Fruit fly (Drosophila melanogaster) whole organism, embryonic: ENCODE results near the gene CG7579.

Experiments
- Atf3 ChIP-seq: fragments of 200-800 bp; sonication (Bioruptor generic); optimal IDR thresholded peaks from 3 replicates; lab custom pipeline; 2016; ENCODE audit warnings: missing biosample characterization, missing genetic modification characterization
- CG10267 ChIP-seq: fragments of 200-800 bp; sonication (Bioruptor generic); optimal IDR thresholded peaks from 2 replicates; lab custom pipeline; 2018; ENCODE audit warnings: missing biosample characterization, mild to moderate bottlenecking, missing genetic modification characterization, moderate library complexity
- CG10565 ChIP-seq: fragments of 200-800 bp; sonication (Bioruptor generic); optimal IDR thresholded peaks from 3 replicates; lab custom pipeline; 2016; ENCODE audit warnings: missing biosample characterization, mild to moderate bottlenecking, missing genetic modification characterization
- CG1602 ChIP-seq: fragments of 200-800 bp; sonication (Bioruptor generic); optimal IDR thresholded peaks from 3 replicates; lab custom pipeline; 2016; ENCODE audit warnings: missing biosample characterization, missing genetic modification characterization
- CG18619 ChIP-seq: fragments of 200-800 bp; sonication (Bioruptor generic); optimal IDR thresholded peaks from 3 replicates; lab custom pipeline; 2017; ENCODE audit warnings: missing biosample characterization, mild to moderate bottlenecking, missing genetic modification characterization
- CG18764 ChIP-seq: fragments of 200-800 bp; sonication (Bioruptor generic); optimal IDR thresholded peaks from 3 replicates; lab custom pipeline; 2016; ENCODE audit warnings: missing biosample characterization, missing genetic modification characterization
- CG2120 ChIP-seq: fragments of 200-800 bp; sonication (Bioruptor generic); optimal IDR thresholded peaks from 3 replicates; lab custom pipeline; 2016; ENCODE audit warnings: missing biosample characterization, missing genetic modification characterization
- CG2129 ChIP-seq: fragments of 200-800 bp; sonication (Bioruptor generic); IDR thresholded peaks from 2 replicates; pipeline ENCODE4 v1.3.6; 2022; ENCODE audit warnings: missing biosample characterization, missing genetic modification characterization; ENCODE audit not compliant: partially characterized antibody
- CG2889 ChIP-seq: fragments of 200-800 bp; sonication (Bioruptor generic); IDR thresholded peaks from 3 replicates; pipeline ENCODE4 v1.3.6; 2022; ENCODE audit warnings: missing biosample characterization, missing genetic modification characterization
- CG3163 ChIP-seq: fragments of 200-800 bp; sonication (Bioruptor generic); optimal IDR thresholded peaks from 3 replicates; lab custom pipeline; 2016; ENCODE audit warnings: missing biosample characterization, missing genetic modification characterization
- CG32532 ChIP-seq: fragments of 200-800 bp; sonication (Bioruptor generic); IDR thresholded peaks from 2 replicates; pipeline ENCODE4 v1.3.6; 2022; ENCODE audit warnings: missing biosample characterization, missing genetic modification characterization
- CG3838 ChIP-seq: fragments of 200-800 bp; sonication (Bioruptor generic); optimal IDR thresholded peaks from 3 replicates; lab custom pipeline; 2016; ENCODE audit warnings: missing biosample characterization, missing genetic modification characterization
- CG4404 ChIP-seq: fragments of 200-800 bp; sonication (Bioruptor generic); IDR thresholded peaks from 2 replicates; pipeline ENCODE4 v1.3.6; 2022; ENCODE audit warnings: missing biosample characterization, missing genetic modification characterization
- CG7372 ChIP-seq: fragments of 200-800 bp; sonication (Bioruptor generic); IDR thresholded peaks from 2 replicates; pipeline ENCODE4 v1.3.6; 2022; ENCODE audit warnings: missing biosample characterization, missing genetic modification characterization
- CG7928 ChIP-seq: fragments of 200-800 bp; sonication (Bioruptor generic); optimal IDR thresholded peaks from 2 replicates; lab custom pipeline; 2017; ENCODE audit warnings: missing biosample characterization, mild to moderate bottlenecking, missing genetic modification characterization
- CG8388 ChIP-seq: fragments of 200-800 bp; sonication (Bioruptor generic); optimal IDR thresholded peaks from 2 replicates; lab custom pipeline; 2019; ENCODE audit warnings: missing biosample characterization, mild to moderate bottlenecking, missing genetic modification characterization, moderate library complexity
- CG9817 ChIP-seq: fragments of 200-800 bp; sonication (Bioruptor generic); optimal IDR thresholded peaks from 2 replicates; lab custom pipeline; 2018; ENCODE audit warnings: missing biosample characterization, mild to moderate bottlenecking, missing genetic modification characterization, moderate library complexity
- CG9932 ChIP-seq: fragments of 200-800 bp; sonication (Bioruptor generic); IDR thresholded peaks from 2 replicates; pipeline ENCODE4 v1.3.6; 2022; ENCODE audit warnings: missing biosample characterization, missing genetic modification characterization
- CTCF ChIP-seq: fragments of 200-800 bp; sonication (Bioruptor generic); optimal IDR thresholded peaks from 2 replicates; lab custom pipeline; 2017; ENCODE audit warnings: missing biosample characterization, mild to moderate bottlenecking, missing genetic modification characterization, moderate library complexity
- Dip3 ChIP-seq: fragments of 200-800 bp; sonication (Bioruptor generic); optimal IDR thresholded peaks from 3 replicates; lab custom pipeline; 2016; ENCODE audit warnings: missing biosample characterization, missing genetic modification characterization
- Hand ChIP-seq: fragments of 200-800 bp; sonication (Bioruptor generic); optimal IDR thresholded peaks from 2 replicates; lab custom pipeline; 2017; ENCODE audit warnings: mild to moderate bottlenecking, missing biosample characterization, missing genetic modification reagents, missing genetic modification characterization
- Hsf ChIP-seq: fragments of 200-800 bp; sonication (Bioruptor generic); optimal IDR thresholded peaks from 3 replicates; lab custom pipeline; 2016; ENCODE audit warnings: missing biosample characterization, missing genetic modification characterization
- Mes4 ChIP-seq: fragments of 200-800 bp; sonication (Bioruptor generic); optimal IDR thresholded peaks from 2 replicates; lab custom pipeline; 2016; ENCODE audit warnings: missing biosample characterization, missing genetic modification characterization
- Opbp ChIP-seq: fragments of 200-800 bp; sonication (Bioruptor generic); IDR thresholded peaks from 3 replicates; pipeline ENCODE4 v1.3.6; 2022; ENCODE audit warnings: missing biosample characterization, missing genetic modification characterization; ENCODE audit not compliant: partially characterized antibody
- Ravus ChIP-seq: fragments of 200-800 bp; sonication (Bioruptor generic); IDR thresholded peaks from 2 replicates; pipeline ENCODE4 v1.3.6; 2022; ENCODE audit warnings: missing biosample characterization, missing genetic modification characterization
- Sry-δ ChIP-seq: fragments of 200-800 bp; sonication (Bioruptor generic); optimal IDR thresholded peaks from 2 replicates; lab custom pipeline; 2016; ENCODE audit warnings: missing biosample characterization, missing genetic modification characterization
- TFAM ChIP-seq: fragments of 200-800 bp; sonication (Bioruptor generic); optimal IDR thresholded peaks from 2 replicates; lab custom pipeline; 2017; ENCODE audit warnings: missing biosample characterization, missing genetic modification characterization, inconsistent platforms
- ab ChIP-seq: fragments of 200-800 bp; sonication (Bioruptor generic); optimal IDR thresholded peaks from 2 replicates; lab custom pipeline; 2016; ENCODE audit warnings: missing biosample characterization, missing genetic modification characterization
- ac ChIP-seq: fragments of 200-800 bp; sonication (Bioruptor generic); optimal IDR thresholded peaks from 3 replicates; lab custom pipeline; 2017; ENCODE audit warnings: missing biosample characterization, mild to moderate bottlenecking, missing genetic modification characterization
- amos ChIP-seq: fragments of 200-800 bp; sonication (Bioruptor generic); IDR thresholded peaks from 2 replicates; pipeline ENCODE4 v1.3.6; 2022; ENCODE audit warnings: missing biosample characterization, missing genetic modification characterization; ENCODE audit not compliant: partially characterized antibody
- ci ChIP-seq: fragments of 200-800 bp; sonication (Bioruptor generic); IDR thresholded peaks from 3 replicates; pipeline ENCODE4 v1.3.6; 2022; ENCODE audit warnings: missing biosample characterization, missing genetic modification characterization
- da ChIP-seq: fragments of 200-800 bp; sonication (Bioruptor generic); optimal IDR thresholded peaks from 2 replicates; lab custom pipeline; 2016; ENCODE audit warnings: missing biosample characterization, missing genetic modification characterization
- exex ChIP-seq: fragments of 200-800 bp; sonication (Bioruptor generic); optimal IDR thresholded peaks from 4 replicates; lab custom pipeline; 2018; ENCODE audit warnings: missing biosample characterization, mild to moderate bottlenecking, missing genetic modification characterization, moderate library complexity
- gce ChIP-seq: fragments of 200-800 bp; sonication (Bioruptor generic); IDR thresholded peaks from 3 replicates; pipeline ENCODE4 v1.3.6; 2022; ENCODE audit warnings: missing biosample characterization, missing genetic modification characterization
- gro ChIP-seq: fragments of 200-800 bp; sonication (Bioruptor generic); optimal IDR thresholded peaks from 2 replicates; lab custom pipeline; 2016; ENCODE audit warnings: missing biosample characterization, missing genetic modification characterization
- gt ChIP-seq: fragments of 200-800 bp; sonication (Bioruptor generic); IDR thresholded peaks from 2 replicates; pipeline ENCODE4 v1.3.6; 2022; ENCODE audit warnings: missing biosample characterization, missing genetic modification characterization
- kah ChIP-seq: fragments of 200-800 bp; sonication (Bioruptor generic); optimal IDR thresholded peaks from 2 replicates; lab custom pipeline; 2018; ENCODE audit warnings: missing biosample characterization, mild to moderate bottlenecking, missing genetic modification characterization
- kay ChIP-seq: fragments of 200-800 bp; sonication (Bioruptor generic); optimal IDR thresholded peaks from 2 replicates; lab custom pipeline; 2016; ENCODE audit warnings: missing biosample characterization, missing genetic modification characterization
- ken ChIP-seq: fragments of 200-800 bp; sonication (Bioruptor generic); IDR thresholded peaks from 3 replicates; pipeline ENCODE4 v1.3.6; 2022; ENCODE audit warnings: missing biosample characterization, missing genetic modification characterization
- kni ChIP-seq: fragments of 200-800 bp; sonication (Bioruptor generic); optimal IDR thresholded peaks from 3 replicates; lab custom pipeline; 2017; ENCODE audit warnings: mild to moderate bottlenecking, missing biosample characterization, missing genetic modification reagents, missing genetic modification characterization
- p53 ChIP-seq: fragments of 200-800 bp; sonication (Bioruptor generic); optimal IDR thresholded peaks from 2 replicates; lab custom pipeline; 2016; ENCODE audit warnings: missing biosample characterization, missing genetic modification characterization
- pan ChIP-seq, 4 experiments: fragments of >200 bp in 3 of 4; fragments of 200-800 bp in 1 of 4; sonication (Bioruptor generic) in 1 of 4; optimal IDR thresholded peaks in 3 of 4; IDR thresholded peaks in 1 of 4; 2 replicates each; pipeline versions ENCODE4 v1.3.6 to Lab custom; 2017 to 2022; ENCODE audit warnings: missing biosample characterization in 2 of 4, missing genetic modification characterization in 2 of 4, mixed read lengths in 1 of 4
- prd ChIP-seq, 3 experiments: fragments of >200 bp in 2 of 3; fragments of 200-800 bp in 1 of 3; sonication (Bioruptor generic) in 1 of 3; optimal IDR thresholded peaks in 2 of 3; IDR thresholded peaks in 1 of 3; 2 replicates in 2 of 3; 3 replicates in 1 of 3; pipeline versions ENCODE4 v1.3.6 to Lab custom; 2017 to 2022; ENCODE audit warnings: missing biosample characterization in 1 of 3, missing genetic modification characterization in 1 of 3
- ro ChIP-seq: fragments of 200-800 bp; sonication (Bioruptor generic); IDR thresholded peaks from 2 replicates; pipeline ENCODE4 v1.3.6; 2022; ENCODE audit warnings: missing biosample characterization, missing genetic modification characterization
- run ChIP-seq: fragments of 200-800 bp; sonication (Bioruptor generic); optimal IDR thresholded peaks from 3 replicates; lab custom pipeline; 2018; ENCODE audit warnings: missing biosample characterization, mild to moderate bottlenecking, missing genetic modification characterization
- salm ChIP-seq: fragments of 200-800 bp; sonication (Bioruptor generic); optimal IDR thresholded peaks from 2 replicates; lab custom pipeline; 2018; ENCODE audit warnings: missing biosample characterization, mild to moderate bottlenecking, missing genetic modification characterization
- schlank ChIP-seq: fragments of 200-800 bp; sonication (Bioruptor generic); optimal IDR thresholded peaks from 2 replicates; lab custom pipeline; 2018; ENCODE audit warnings: missing biosample characterization, mild to moderate bottlenecking, missing genetic modification characterization
- sens-2 ChIP-seq: fragments of 200-800 bp; sonication (Bioruptor generic); IDR thresholded peaks from 2 replicates; pipeline ENCODE4 v1.3.6; 2022; ENCODE audit warnings: missing biosample characterization, missing genetic modification characterization
- sisA ChIP-seq: fragments of 200-800 bp; sonication (Bioruptor generic); IDR thresholded peaks from 2 replicates; pipeline ENCODE4 v1.3.6; 2022; ENCODE audit warnings: missing biosample characterization, missing genetic modification characterization
- vfl ChIP-seq: fragments of 200-800 bp; sonication (Bioruptor generic); optimal IDR thresholded peaks from 2 replicates; lab custom pipeline; 2016; ENCODE audit warnings: missing biosample characterization, missing genetic modification characterization
- wor ChIP-seq: fragments of 200-800 bp; sonication (Bioruptor generic); IDR thresholded peaks from 2 replicates; pipeline ENCODE4 v1.3.6; 2022; ENCODE audit warnings: missing biosample characterization, missing genetic modification characterization
- zfh2 ChIP-seq: fragments of 200-800 bp; sonication (Bioruptor generic); optimal IDR thresholded peaks from 2 replicates; lab custom pipeline; 2016; ENCODE audit warnings: missing biosample characterization, missing genetic modification characterization

Gene CG7579

dm6 chr3L:15675111-15675510 is 8.1 kb downstream of the CG7579 start:
- TF ChIP-seq Ravus: no peak
- peak; percentile 91 for TF ChIP-seq kah
- no peak for TF ChIP-seq Dip3
- no peak for TF ChIP-seq run (tag; lab: Kevin White, UChicago)
- peak; percentile 81 for TF ChIP-seq CG10267 (tag; lab: Kevin White, UChicago)
- no peak for TF ChIP-seq schlank
- no peak for TF ChIP-seq wor (GFP tag; lab: Robert Waterston, UW)
- no peak for TF ChIP-seq gro (GFP tag; lab: Kevin White, UChicago)
- peak; percentile 79 for TF ChIP-seq CG8388 (GFP tag; lab: Kevin White, UChicago)
- TF ChIP-seq p53: no peak
- no peak for TF ChIP-seq prd (optimal IDR thresholded peaks at IDR 0.05; lab: Kevin White, UChicago)
- peak; percentile 76; the same call in 2 of the 3 replicates for TF ChIP-seq prd (GFP tag; IDR thresholded peaks at IDR 0.05; lab: Robert Waterston, UW)
- TF ChIP-seq CG18764 (GFP tag; lab: Kevin White, UChicago): peak; percentile 47
- peak; percentile 62; the same call in 2 of the 3 replicates for TF ChIP-seq ci
- no peak for TF ChIP-seq exex
- no peak for TF ChIP-seq kni (GFP tag; lab: Kevin White, UChicago)
- TF ChIP-seq zfh2 (GFP tag; lab: Kevin White, UChicago): no peak
- TF ChIP-seq CG3163: no peak
- TF ChIP-seq CG32532 (GFP tag; lab: Robert Waterston, UW): no peak
- peak; percentile 78 for TF ChIP-seq Atf3 (GFP tag; lab: Kevin White, UChicago)
- TF ChIP-seq sens-2 (GFP tag; lab: Robert Waterston, UW): peak; percentile 56; the same call in 1 of the 2 replicates
- no peak for TF ChIP-seq CG7928 (GFP tag; lab: Kevin White, UChicago)
- no peak for TF ChIP-seq ab (GFP tag; lab: Kevin White, UChicago)
- no peak for TF ChIP-seq CG9932 (GFP tag; lab: Robert Waterston, UW)
- no peak for TF ChIP-seq CG2120 (GFP tag; lab: Kevin White, UChicago)
- no peak for TF ChIP-seq ro (GFP tag; lab: Robert Waterston, UW)
- no peak for TF ChIP-seq CG3838 (GFP tag; lab: Kevin White, UChicago)
- TF ChIP-seq CTCF (GFP tag; lab: Kevin White, UChicago): no peak
- TF ChIP-seq CG1602 (GFP tag; lab: Kevin White, UChicago): peak; percentile 76
- peak; percentile 66 for TF ChIP-seq da (GFP tag; lab: Kevin White, UChicago)
- TF ChIP-seq salm (tag; lab: Kevin White, UChicago): peak; percentile 31
- no peak for TF ChIP-seq kay (GFP tag; lab: Kevin White, UChicago)
- no peak for TF ChIP-seq TFAM (GFP tag; lab: Kevin White, UChicago)
- 0 out of 2 replicates have a peak, but pooled peaks have one; percentile 21 for TF ChIP-seq CG7372 (GFP tag; lab: Robert Waterston, UW)
- TF ChIP-seq CG10565 (GFP tag; lab: Kevin White, UChicago): no peak
- peak; percentile 80 for TF ChIP-seq ac (GFP tag; lab: Kevin White, UChicago)
- TF ChIP-seq pan (optimal IDR thresholded peaks at IDR 0.05; lab: Kevin White, UChicago): no peak
- TF ChIP-seq pan (GFP tag; optimal IDR thresholded peaks at IDR 0.05 in 1 of 2, IDR thresholded peaks at IDR 0.05 in 1 of 2): peak in 1 of 2 experiments; percentile 12
- TF ChIP-seq Hsf (GFP tag; lab: Kevin White, UChicago): peak; percentile 57
- TF ChIP-seq ken: no peak
- no peak for TF ChIP-seq gce (GFP tag; lab: Robert Waterston, UW)
- TF ChIP-seq CG9817 (tag; lab: Kevin White, UChicago): no peak
- peak; percentile 73 for TF ChIP-seq CG4404 (GFP tag; lab: Robert Waterston, UW)
- no peak for TF ChIP-seq CG2129 (GFP tag; lab: Robert Waterston, UW)
- TF ChIP-seq Mes4 (GFP tag; lab: Kevin White, UChicago): peak; percentile 53
- TF ChIP-seq Sry-δ (GFP tag; lab: Kevin White, UChicago): peak; percentile 21
- TF ChIP-seq Hand: no peak
- peak; percentile 13; the same call in 1 of the 2 replicates for TF ChIP-seq gt (GFP tag; lab: Robert Waterston, UW)
- TF ChIP-seq vfl (GFP tag; lab: Kevin White, UChicago): no peak
- peak; percentile 64 for TF ChIP-seq sisA
- TF ChIP-seq amos (GFP tag; lab: Robert Waterston, UW): no peak
- TF ChIP-seq Opbp (GFP tag; lab: Robert Waterston, UW): no peak
- peak; percentile 12 for TF ChIP-seq CG18619 (GFP tag; lab: Kevin White, UChicago)
- TF ChIP-seq CG2889 (GFP tag; lab: Robert Waterston, UW): no peak
